Fruit fly (Drosophila melanogaster): ENCODE measurements around the gene dos.

dos gene

DNA sequence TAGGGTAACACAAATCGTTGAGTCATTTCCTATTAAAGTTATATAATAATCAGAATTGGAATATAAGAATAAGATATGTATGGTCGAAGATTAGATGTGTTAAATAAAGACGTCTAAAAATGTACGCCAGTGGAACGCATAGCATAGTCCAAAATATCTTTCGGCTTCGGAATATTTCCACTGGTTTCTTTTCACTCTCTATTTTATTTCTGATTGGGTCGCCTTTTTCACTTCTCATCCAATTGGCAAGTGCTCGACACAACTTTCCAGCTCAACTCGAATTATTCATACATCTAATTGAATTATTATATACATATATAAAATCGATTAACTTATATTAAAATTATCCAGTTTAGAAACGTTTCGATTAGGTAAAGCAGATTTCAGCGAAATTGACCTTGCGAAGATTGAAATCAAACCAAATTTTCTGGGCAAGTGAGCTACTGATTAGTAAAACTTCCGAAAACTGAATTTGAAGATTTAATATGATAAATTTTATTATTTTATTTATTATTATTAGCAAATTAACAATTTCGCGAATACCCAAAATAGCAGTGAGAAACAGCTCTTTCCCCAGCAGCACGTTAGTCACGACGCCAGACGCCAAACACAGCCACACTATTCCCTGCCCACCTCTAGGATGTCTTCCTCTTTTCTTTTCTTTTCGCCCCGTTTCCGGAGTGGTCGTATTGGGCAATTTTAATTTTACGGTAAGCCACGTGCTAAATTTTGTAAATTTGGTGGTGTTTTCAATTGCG is 2.2 kb upstream of the dos start, which contains the start of gene RpL8 (continued):
- TF ChIP-seq ftz-f1 (GFP tag; optimal IDR thresholded peaks at IDR 0.05) (peak; percentile 45), jing (GFP tag; optimal IDR thresholded peaks at IDR 0.05) (peak; percentile 26), Chrac-16 (GFP tag; optimal IDR thresholded peaks at IDR 0.05) (peak; percentile 66), CG2678 (tag; optimal IDR thresholded peaks at IDR 0.05) (peak; percentile 69), Neu2 (GFP tag; optimal IDR thresholded peaks at IDR 0.05; ENCODE audit: borderline replicate concordance) (peak; percentile 64), CG10274 (GFP tag; optimal IDR thresholded peaks at IDR 0.05) (peak; percentile 65), CG17385 (GFP tag; optimal IDR thresholded peaks at IDR 0.05) (peak; percentile 98), CG4617 (GFP tag; optimal IDR thresholded peaks at IDR 0.05; ENCODE audit: borderline replicate concordance) (peak; percentile 68), bsh (GFP tag; optimal IDR thresholded peaks at IDR 0.05) (peak; percentile 65 to 67), pita (GFP tag; optimal IDR thresholded peaks at IDR 0.05) (no peak), Scr (GFP tag; IDR thresholded peaks at IDR 0.05; ENCODE audit: partially characterized antibody) (peak; percentile 66), CoRest (tag; optimal IDR thresholded peaks at IDR 0.05) (peak; percentile 68), Lhr (GFP tag; optimal IDR thresholded peaks at IDR 0.05) (peak; percentile 40), Mad (GFP tag; optimal IDR thresholded peaks at IDR 0.05) (peak; percentile 84), lab (GFP tag; optimal IDR thresholded peaks at IDR 0.05) (peak; percentile 94), CG12659 (GFP tag; optimal IDR thresholded peaks at IDR 0.05) (peak; percentile 96), Atf6 (GFP tag; IDR thresholded peaks at IDR 0.05) (peak; percentile 72), lbe (GFP tag; optimal IDR thresholded peaks at IDR 0.05) (peak; percentile 20), CG15479 (GFP tag; optimal IDR thresholded peaks at IDR 0.05) (no peak), tgo (GFP tag; IDR thresholded peaks at IDR 0.05) (peak; percentile 63; the same call in 2 of the 3 replicates), CG15601 (tag; optimal IDR thresholded peaks at IDR 0.05) (peak; percentile 67), kni (GFP tag; optimal IDR thresholded peaks at IDR 0.05) (peak; percentile 59), CG1602 (GFP tag; optimal IDR thresholded peaks at IDR 0.05) (peak; percentile 45), Bgb (GFP tag; IDR thresholded peaks at IDR 0.05; ENCODE audit: partially characterized antibody) (peak; percentile 62), CG13123 (GFP tag; optimal IDR thresholded peaks at IDR 0.05) (peak; percentile 33), Ptx1 (GFP tag; IDR thresholded peaks at IDR 0.05) (peak; percentile 64; the same call in 1 of the 2 replicates), Jarid2 (GFP tag; optimal IDR thresholded peaks at IDR 0.05) (peak; percentile 65), CG33557 (GFP tag; optimal IDR thresholded peaks at IDR 0.05) (peak; percentile 70), Nf-YA (GFP tag; IDR thresholded peaks at IDR 0.05) (peak; percentile 70), CTCF (GFP tag; optimal IDR thresholded peaks at IDR 0.05) (peak; percentile 62), Elba2 (GFP tag; optimal IDR thresholded peaks at IDR 0.05) (peak; percentile 84), Pdp1 (GFP tag; optimal IDR thresholded peaks at IDR 0.05) (peak; percentile 63 to 66), B-H1 (GFP tag; IDR thresholded peaks at IDR 0.05) (peak; percentile 72), gfzf (GFP tag; optimal IDR thresholded peaks at IDR 0.05) (peak; percentile 62), seq (GFP tag; IDR thresholded peaks at IDR 0.05) (peak; percentile 80), CG2202 (tag; optimal IDR thresholded peaks at IDR 0.05) (peak; percentile 73), bab2 (GFP tag; optimal IDR thresholded peaks at IDR 0.05) (peak; percentile 44), cad (GFP tag; optimal IDR thresholded peaks at IDR 0.05) (no peak), Optix (GFP tag; IDR thresholded peaks at IDR 0.05) (peak; percentile 85), CG3065 (GFP tag; optimal IDR thresholded peaks at IDR 0.05) (peak; percentile 64), CG10147 (GFP tag; optimal IDR thresholded peaks at IDR 0.05) (peak; percentile 43), CG15269 (tag; optimal IDR thresholded peaks at IDR 0.05) (peak; percentile 78), Hsf (GFP tag; optimal IDR thresholded peaks at IDR 0.05) (peak; percentile 78), CG17328 (GFP tag; IDR thresholded peaks at IDR 0.05) (peak; percentile 92), CG6854 (GFP tag; optimal IDR thresholded peaks at IDR 0.05) (peak; percentile 90), CG12769 (tag; optimal IDR thresholded peaks at IDR 0.05) (peak; percentile 79), row (GFP tag; IDR thresholded peaks at IDR 0.05) (peak; percentile 88), CG6683 (GFP tag; optimal IDR thresholded peaks at IDR 0.05) (peak; percentile 61)
